Worm (Caenorhabditis elegans): Measurements from ENCODE around the gene gcy-23.
A peak's percentile ranks its signal among the peaks of the same experiment; 100 is the strongest.

ce11 chrIV:3338176-3338575, 49.0 kb upstream of the gcy-23 start:
- TF ChIP-seq F33H1.4 (GFP tag; IDR thresholded peaks at IDR 0.05) (peak; percentile 41; the same call in 1 of the 2 replicates), Y79H2A.3 (GFP tag; conservative IDR thresholded peaks at IDR 0.05) (no peak), unc-62 (GFP tag; optimal IDR thresholded peaks at IDR 0.05) (no peak), Y56A3A.18 (GFP tag; IDR thresholded peaks at IDR 0.05) (no peak), B0035.1 (tag; optimal IDR thresholded peaks at IDR 0.05) (no peak), F10E7.11 (tag; optimal IDR thresholded peaks at IDR 0.05) (no peak), nfya-1 (tag; optimal IDR thresholded peaks at IDR 0.05; ENCODE audit: borderline replicate concordance, insufficient read depth) (no peak), sea-2 (GFP tag; IDR thresholded peaks at IDR 0.05) (no peak), pha-4 (tag; optimal IDR thresholded peaks at IDR 0.05) (no peak), F23B12.7 (tag; optimal IDR thresholded peaks at IDR 0.05; ENCODE audit: insufficient read depth) (no peak), snpc-3.4 (tag; optimal IDR thresholded peaks at IDR 0.05) (no peak)

All from whole organism, young adult.